Fruit fly (Drosophila melanogaster): ENCODE measurements around the gene Etfb.
A peak's percentile ranks its signal among the peaks of the same experiment; 100 is the strongest.

DNA sequence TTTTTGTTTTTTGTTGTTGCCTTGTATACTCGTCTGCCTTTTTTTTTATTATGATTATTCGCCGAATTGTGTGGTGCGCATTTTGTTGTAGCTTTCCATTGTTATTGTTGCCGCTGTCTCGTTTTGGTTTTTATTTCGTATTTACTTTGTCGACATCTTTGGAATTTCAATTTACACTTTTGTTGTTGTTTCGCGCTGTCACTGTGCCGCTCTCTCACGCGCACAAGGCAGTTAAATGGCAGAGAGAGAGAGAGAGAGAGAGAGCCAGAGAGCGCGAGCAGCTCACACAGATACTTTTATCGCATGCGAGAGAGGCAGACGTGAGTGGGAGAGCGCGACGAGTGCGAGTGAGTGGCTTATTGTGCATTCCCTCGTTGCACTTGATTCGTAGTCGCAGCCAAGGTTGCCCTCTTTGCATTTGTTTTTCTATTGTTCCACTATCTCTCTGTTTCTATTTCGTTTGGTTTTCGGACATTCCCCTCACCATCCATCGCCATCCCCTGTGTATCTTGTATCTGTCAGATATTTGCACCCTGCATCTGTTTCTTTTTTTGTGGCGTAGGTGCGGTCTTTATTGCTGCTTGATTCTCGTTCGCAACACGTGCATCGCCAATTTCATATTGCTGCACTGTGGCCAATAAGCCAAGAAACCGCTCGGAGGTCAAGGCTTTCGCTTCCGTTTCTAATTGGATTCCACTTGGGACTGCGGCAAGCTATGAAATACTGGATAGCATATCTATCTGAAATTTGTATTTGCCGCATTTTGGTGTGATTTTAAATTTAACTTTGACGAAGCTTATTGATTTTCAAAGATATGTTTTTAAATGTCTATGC is 28.2 kb downstream of the Etfb start:
- TF ChIP-seq CG12605 (GFP tag; IDR thresholded peaks at IDR 0.05) (no peak; the same call in 1 of the 2 replicates), CG32121 (GFP tag; IDR thresholded peaks at IDR 0.05) (peak; percentile 26; the same call in 1 of the 2 replicates), CG34367 (tag; optimal IDR thresholded peaks at IDR 0.05) (no peak), CG13204 (GFP tag; optimal IDR thresholded peaks at IDR 0.05) (peak; percentile 50), Ets98B (GFP tag; IDR thresholded peaks at IDR 0.05) (peak; percentile 56; the same call in 1 of the 2 replicates), Pif1B (GFP tag; optimal IDR thresholded peaks at IDR 0.05) (no peak), CG14655 (GFP tag; optimal IDR thresholded peaks at IDR 0.05) (no peak), EcR (GFP tag; optimal IDR thresholded peaks at IDR 0.05) (peak; percentile 41), Snoo (tag; optimal IDR thresholded peaks at IDR 0.05) (no peak), gl (tag; optimal IDR thresholded peaks at IDR 0.05) (peak; percentile 9), CG9948 (tag; optimal IDR thresholded peaks at IDR 0.05) (no peak), Pif1A (GFP tag; optimal IDR thresholded peaks at IDR 0.05) (no peak), rn (GFP tag; IDR thresholded peaks at IDR 0.05) (no peak)

Measured in whole organism, pupa.